Worm (Caenorhabditis elegans) whole organism, late embryonic: ENCODE data around the gene F25E5.8.

Experiments used
- C38D4.7 ChIP-seq: fragments of 200-800 bp; sonication (Bioruptor generic); optimal IDR thresholded peaks from 2 replicates; lab custom pipeline; 2018; ENCODE audit warnings: mild to moderate bottlenecking, missing genetic modification characterization, moderate library complexity, missing compliant biosample characterization
- F13H6.1 ChIP-seq: sonication (generic microtip); optimal IDR thresholded peaks from 2 replicates; lab custom pipeline; 2016; ENCODE audit warnings: missing genetic modification characterization, missing compliant biosample characterization
- K02D7.2 ChIP-seq: sonication (generic microtip); optimal IDR thresholded peaks from 2 replicates; lab custom pipeline; 2017; ENCODE audit warnings: mild to moderate bottlenecking, missing genetic modification characterization, missing compliant biosample characterization
- K09A11.1 ChIP-seq: sonication (generic microtip); optimal IDR thresholded peaks from 2 replicates; lab custom pipeline; 2017; ENCODE audit warnings: antibody characterized with exemption, mild to moderate bottlenecking, missing genetic modification characterization, missing compliant biosample characterization; ENCODE audit not compliant: insufficient read depth
- ama-1 ChIP-seq: fragments of 150-350 bp; optimal IDR thresholded peaks from 2 replicates; lab custom pipeline; 2014
- ceh-14 ChIP-seq: sonication (generic microtip); optimal IDR thresholded peaks from 2 replicates; lab custom pipeline; 2016; ENCODE audit warnings: missing genotype, missing genetic modification characterization, missing compliant biosample characterization
- ceh-18 ChIP-seq: sonication (generic microtip); optimal IDR thresholded peaks from 2 replicates; lab custom pipeline; 2016; ENCODE audit warnings: missing genetic modification characterization, missing compliant biosample characterization
- ceh-19 ChIP-seq: fragments of 200-800 bp; sonication (Bioruptor generic); optimal IDR thresholded peaks from 2 replicates; lab custom pipeline; 2018; ENCODE audit warnings: mild to moderate bottlenecking, missing genetic modification characterization, missing compliant biosample characterization
- ceh-2 ChIP-seq: sonication (generic microtip); optimal IDR thresholded peaks from 2 replicates; lab custom pipeline; 2016; ENCODE audit warnings: missing genotype, missing genetic modification characterization, missing compliant biosample characterization
- ceh-45 ChIP-seq: fragments of 200-800 bp; sonication (Bioruptor generic); IDR thresholded peaks from 2 replicates; pipeline ENCODE4 v1.3.6; 2022; ENCODE audit warnings: missing genetic modification reagents, missing genetic modification characterization, missing compliant biosample characterization
- ceh-48 ChIP-seq: sonication (generic microtip); optimal IDR thresholded peaks from 2 replicates; lab custom pipeline; 2016; ENCODE audit warnings: missing genetic modification characterization, inconsistent platforms, missing compliant biosample characterization
- ceh-9 ChIP-seq: sonication (generic microtip); optimal IDR thresholded peaks from 2 replicates; lab custom pipeline; 2016; ENCODE audit warnings: mild to moderate bottlenecking, missing genetic modification characterization, inconsistent platforms, missing compliant biosample characterization
- dmd-4 ChIP-seq: sonication (generic microtip); optimal IDR thresholded peaks from 2 replicates; lab custom pipeline; 2016; ENCODE audit warnings: borderline replicate concordance, missing genetic modification characterization, missing compliant biosample characterization
- dve-1 ChIP-seq: sonication (generic microtip); optimal IDR thresholded peaks from 2 replicates; lab custom pipeline; 2017; ENCODE audit warnings: antibody characterized with exemption, mild to moderate bottlenecking, missing genetic modification characterization, missing compliant biosample characterization
- eyg-1 ChIP-seq: sonication (generic microtip); optimal IDR thresholded peaks from 2 replicates; lab custom pipeline; 2016; ENCODE audit warnings: missing genotype, missing genetic modification characterization, missing compliant biosample characterization
- fax-1 ChIP-seq: sonication (generic microtip); optimal IDR thresholded peaks from 2 replicates; lab custom pipeline; 2016; ENCODE audit warnings: missing genotype, missing genetic modification characterization, missing compliant biosample characterization
- gmeb-2 ChIP-seq: sonication (generic microtip); optimal IDR thresholded peaks from 2 replicates; lab custom pipeline; 2016; ENCODE audit warnings: missing genetic modification characterization, inconsistent platforms, missing compliant biosample characterization
- hlh-6 ChIP-seq: sonication (generic microtip); optimal IDR thresholded peaks from 2 replicates; lab custom pipeline; 2016; ENCODE audit warnings: missing genotype, missing genetic modification characterization, missing compliant biosample characterization
- lin-11 ChIP-seq: fragments of 200-800 bp; sonication (Bioruptor generic); optimal IDR thresholded peaks from 2 replicates; lab custom pipeline; 2018; ENCODE audit warnings: mild to moderate bottlenecking, missing genetic modification characterization, missing compliant biosample characterization
- nfya-1 ChIP-seq: sonication (generic microtip); optimal IDR thresholded peaks from 2 replicates; lab custom pipeline; 2017; ENCODE audit warnings: missing genetic modification characterization, mild to moderate bottlenecking, missing compliant biosample characterization, antibody characterized with exemption, moderate library complexity
- nhr-11 ChIP-seq: fragments of 150-350 bp; optimal IDR thresholded peaks from 2 replicates; lab custom pipeline; 2014; ENCODE audit warnings: missing biosample characterization, missing genetic modification characterization
- npax-4 ChIP-seq: sonication (generic microtip); optimal IDR thresholded peaks from 2 replicates; lab custom pipeline; 2016; ENCODE audit warnings: missing genetic modification characterization, missing compliant biosample characterization
- pat-9 ChIP-seq: fragments of 200-800 bp; sonication (Bioruptor generic); optimal IDR thresholded peaks from 2 replicates; lab custom pipeline; 2018; ENCODE audit warnings: mild to moderate bottlenecking, missing genetic modification characterization, moderate library complexity, missing compliant biosample characterization
- pax-1 ChIP-seq: fragments of 150-350 bp; optimal IDR thresholded peaks from 2 replicates; lab custom pipeline; 2014; ENCODE audit warnings: missing biosample characterization, missing genetic modification characterization
- pha-2 ChIP-seq: sonication (generic microtip); optimal IDR thresholded peaks from 2 replicates; lab custom pipeline; 2017; ENCODE audit warnings: mild to moderate bottlenecking, missing genetic modification characterization, missing compliant biosample characterization
- pqm-1 ChIP-seq: sonication (generic microtip); optimal IDR thresholded peaks from 2 replicates; lab custom pipeline; 2016; ENCODE audit warnings: missing genetic modification characterization, missing compliant biosample characterization
- pros-1 ChIP-seq: fragments of 150-350 bp; optimal IDR thresholded peaks from 2 replicates; lab custom pipeline; 2014; ENCODE audit warnings: missing biosample characterization, missing genetic modification reagents, missing genetic modification characterization
- rnt-1 ChIP-seq: sonication (generic microtip); optimal IDR thresholded peaks from 2 replicates; lab custom pipeline; 2016; ENCODE audit warnings: missing genetic modification characterization, missing compliant biosample characterization
- syd-9 ChIP-seq: sonication (generic microtip); optimal IDR thresholded peaks from 2 replicates; lab custom pipeline; 2016; ENCODE audit warnings: mild to moderate bottlenecking, missing genetic modification characterization, moderate library complexity, missing compliant biosample characterization
- tbx-7 ChIP-seq: sonication (generic microtip); optimal IDR thresholded peaks from 2 replicates; lab custom pipeline; 2016; ENCODE audit warnings: missing genotype, missing genetic modification characterization, missing compliant biosample characterization
- ttx-3 ChIP-seq: sonication (generic microtip); optimal IDR thresholded peaks from 2 replicates; lab custom pipeline; 2016; ENCODE audit warnings: missing genetic modification reagents, missing genetic modification characterization, missing compliant biosample characterization
- unc-3 ChIP-seq, 2 experiments: fragments of 200-800 bp in 1 of 2; sonication (Bioruptor generic) in 1 of 2; sonication (generic microtip) in 1 of 2; conservative IDR thresholded peaks in 1 of 2; optimal IDR thresholded peaks in 1 of 2; 2 replicates each; pipeline versions ENCODE4 v1.3.6 to Lab custom; 2016 to 2022; ENCODE audit warnings: missing compliant biosample characterization in 2 of 2, missing genetic modification characterization in 2 of 2, missing genetic modification reagents in 1 of 2
- unc-42 ChIP-seq: sonication (generic microtip); optimal IDR thresholded peaks from 2 replicates; lab custom pipeline; 2016; ENCODE audit warnings: missing genotype, missing genetic modification characterization, missing compliant biosample characterization
- unc-55 ChIP-seq: sonication (generic microtip); optimal IDR thresholded peaks from 2 replicates; lab custom pipeline; 2017; ENCODE audit warnings: missing biosample characterization, missing genetic modification reagents, missing genetic modification characterization
- zip-5 ChIP-seq: sonication (generic microtip); optimal IDR thresholded peaks from 2 replicates; lab custom pipeline; 2016; ENCODE audit warnings: missing genetic modification characterization, missing compliant biosample characterization

F25E5.8 gene

ce11 chrV:7417018-7417716 lies 18.6 kb upstream of the F25E5.8 start, which contains the start of gene srw-67:
Gene srw-67, plus strand, starts transcription at chrV:7417660.
- TF ChIP-seq hlh-6 (tag; lab: Kevin White, UChicago): no peak
- no peak for TF ChIP-seq lin-11 (tag; lab: Kevin White, UChicago)
- no peak for TF ChIP-seq F13H6.1 (tag; lab: Kevin White, UChicago)
- TF ChIP-seq C38D4.7 (GFP tag; lab: Kevin White, UChicago): no peak
- no peak for TF ChIP-seq dve-1 (tag; lab: Kevin White, UChicago)
- TF ChIP-seq pax-1 (tag; lab: Kevin White, UChicago): no peak
- TF ChIP-seq pat-9 (tag; lab: Kevin White, UChicago): no peak
- TF ChIP-seq ceh-18: no peak
- no peak for TF ChIP-seq ttx-3 (tag; lab: Kevin White, UChicago)
- TF ChIP-seq syd-9 (tag; lab: Kevin White, UChicago): no peak
- TF ChIP-seq pha-2 (tag; lab: Kevin White, UChicago): no peak
- TF ChIP-seq K09A11.1: no peak
- TF ChIP-seq nfya-1: no peak
- TF ChIP-seq ceh-2: no peak
- TF ChIP-seq pros-1 (tag; lab: Kevin White, UChicago): no peak

DNA sequence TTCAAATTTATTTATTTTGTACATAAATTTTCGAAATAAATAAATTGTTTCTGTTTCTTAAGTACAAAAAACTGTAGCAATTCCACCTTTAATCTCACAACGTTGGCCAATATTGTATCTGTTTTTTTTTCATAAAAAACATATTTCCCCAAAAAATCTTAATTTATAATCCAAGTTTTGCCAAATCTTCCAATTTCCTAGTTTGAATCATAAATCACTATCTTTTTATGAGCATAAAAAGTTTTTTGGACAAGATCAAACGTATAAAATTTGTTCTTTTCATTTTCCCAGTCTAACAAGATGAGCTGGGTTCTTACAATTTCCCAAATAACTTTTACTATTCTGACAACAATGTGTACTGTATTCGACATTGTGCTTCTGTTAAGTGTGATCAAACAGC lies 15.6 kb upstream of the F25E5.8 start, which contains the start of gene srxa-4:
Gene srxa-4, plus strand, starts transcription at position 301 of the 400 bp plus-strand sequence.
- TF ChIP-seq dmd-4 (no peak), npax-4 (tag; lab: Kevin White, UChicago) (no peak), ttx-3 (tag; lab: Kevin White, UChicago) (no peak), unc-55 (GFP tag; lab: Kevin White, UChicago) (no peak), ceh-48 (tag; lab: Kevin White, UChicago) (no peak), zip-5 (no peak)
- TF ChIP-seq, all 69 proteins: peak for 0

DNA sequence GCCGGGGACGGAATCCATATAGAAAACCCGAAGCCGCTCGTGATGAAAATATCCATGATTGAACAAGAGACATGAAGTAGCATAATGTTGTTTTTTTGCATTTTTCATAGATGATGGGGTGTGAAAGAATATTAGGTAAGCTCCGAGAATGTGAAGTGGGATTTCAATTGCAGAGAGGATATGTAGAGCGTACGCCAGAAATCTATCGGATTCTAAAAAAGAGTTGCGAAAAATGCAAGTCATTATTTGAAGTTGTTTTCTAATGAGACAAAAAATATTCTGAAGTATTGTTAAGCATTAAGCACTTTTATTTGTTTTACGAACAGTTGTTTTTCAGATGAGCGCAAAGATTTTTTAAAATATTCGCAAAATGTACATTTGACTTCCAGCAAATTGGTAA lies 11.4 kb upstream of the F25E5.8 start, which contains the start of gene F18E3.10:
Gene F18E3.10, minus strand, starts transcription at position 101 of the 400 bp plus-strand sequence.
- TF ChIP-seq unc-42 (tag; lab: Kevin White, UChicago) (no peak), gmeb-2 (no peak), K09A11.1 (no peak), fax-1 (tag; lab: Kevin White, UChicago) (no peak), rnt-1 (tag; lab: Kevin White, UChicago) (no peak), nhr-11 (tag; lab: Kevin White, UChicago) (no peak), eyg-1 (tag; lab: Kevin White, UChicago) (no peak), unc-3 (GFP tag; conservative IDR thresholded peaks at IDR 0.05; lab: Robert Waterston, UW) (no peak), unc-3 (tag; optimal IDR thresholded peaks at IDR 0.05; lab: Kevin White, UChicago) (no peak), nfya-1 (no peak), syd-9 (tag; lab: Kevin White, UChicago) (no peak), pqm-1 (no peak), ttx-3 (tag; lab: Kevin White, UChicago) (no peak), ceh-19 (GFP tag; lab: Kevin White, UChicago) (no peak), K02D7.2 (tag; lab: Kevin White, UChicago) (no peak), ceh-9 (tag; lab: Kevin White, UChicago) (no peak), hlh-6 (tag; lab: Kevin White, UChicago) (no peak)

DNA sequence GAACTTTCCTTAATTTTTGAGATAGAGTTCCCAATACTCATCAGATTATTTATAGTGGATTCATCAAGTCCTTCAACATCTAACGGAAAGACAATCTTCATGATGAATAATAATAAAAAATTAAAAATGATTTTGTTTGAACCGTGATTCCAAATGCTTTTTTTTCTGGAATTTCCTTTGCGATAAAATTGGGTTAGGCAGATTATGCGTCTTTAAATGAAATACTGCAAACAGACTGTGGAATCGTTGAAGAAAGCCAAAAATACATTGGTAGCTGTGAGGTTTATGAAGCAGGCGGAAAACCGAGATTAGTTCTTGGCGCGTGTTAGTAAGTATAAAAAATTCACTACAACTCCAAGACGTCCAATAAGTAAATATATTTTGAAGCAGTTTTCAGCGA lies 9.1 kb upstream of the F25E5.8 start, which contains the start of gene srw-68:
Gene srw-68, minus strand, starts transcription at position 101 of the 400 bp plus-strand sequence.
- TF ChIP-seq ceh-45 (GFP tag; lab: Robert Waterston, UW): no peak
- TF ChIP-seq tbx-7 (tag; lab: Kevin White, UChicago): no peak
- no peak for TF ChIP-seq ceh-14 (tag; lab: Kevin White, UChicago)
- no peak for TF ChIP-seq unc-55 (GFP tag; lab: Kevin White, UChicago)
- no peak for TF ChIP-seq eyg-1 (tag; lab: Kevin White, UChicago)
- no peak for TF ChIP-seq ama-1
- TF ChIP-seq pros-1 (tag; lab: Kevin White, UChicago): no peak
- no peak for TF ChIP-seq pat-9 (tag; lab: Kevin White, UChicago)
- no peak for TF ChIP-seq rnt-1 (tag; lab: Kevin White, UChicago)
